Worm (Caenorhabditis elegans) whole organism, L4 larva: ENCODE results near the gene F35G2.5.

ENCODE experiments used
- F10B5.3 ChIP-seq: sonication (generic microtip); optimal IDR thresholded peaks from 2 replicates; lab custom pipeline; 2016; ENCODE audit warnings: mild to moderate bottlenecking, missing genetic modification characterization, missing compliant biosample characterization
- daf-12 ChIP-seq: fragments of 150-350 bp; optimal IDR thresholded peaks from 2 replicates; lab custom pipeline; 2014; ENCODE audit warnings: missing biosample characterization, missing genetic modification reagents, missing genetic modification characterization
- dmd-9 ChIP-seq: fragments of 200-800 bp; sonication (Bioruptor generic); IDR thresholded peaks from 2 replicates; pipeline ENCODE4 v1.3.6; 2022; ENCODE audit warnings: missing genetic modification reagents, missing genetic modification characterization, missing compliant biosample characterization
- nhr-237 ChIP-seq: sonication (generic microtip); optimal IDR thresholded peaks from 2 replicates; lab custom pipeline; 2017; ENCODE audit warnings: missing biosample characterization, missing genetic modification characterization
- nhr-77 ChIP-seq: fragments of 150-350 bp; optimal IDR thresholded peaks from 2 replicates; lab custom pipeline; 2014; ENCODE audit warnings: missing biosample characterization, missing genetic modification characterization
- skn-1 ChIP-seq: fragments of 150-350 bp; optimal IDR thresholded peaks from 2 replicates; lab custom pipeline; 2014; ENCODE audit warnings: missing biosample characterization, missing genetic modification characterization
- snpc-4 ChIP-seq: fragments of 150-350 bp; optimal IDR thresholded peaks from 2 replicates; lab custom pipeline; 2014; ENCODE audit warnings: missing biosample characterization, missing genetic modification characterization
- zfp-2 ChIP-seq: sonication (generic microtip); optimal IDR thresholded peaks from 2 replicates; lab custom pipeline; 2016; ENCODE audit warnings: mild to moderate bottlenecking, missing genetic modification characterization, missing compliant biosample characterization

DNA sequence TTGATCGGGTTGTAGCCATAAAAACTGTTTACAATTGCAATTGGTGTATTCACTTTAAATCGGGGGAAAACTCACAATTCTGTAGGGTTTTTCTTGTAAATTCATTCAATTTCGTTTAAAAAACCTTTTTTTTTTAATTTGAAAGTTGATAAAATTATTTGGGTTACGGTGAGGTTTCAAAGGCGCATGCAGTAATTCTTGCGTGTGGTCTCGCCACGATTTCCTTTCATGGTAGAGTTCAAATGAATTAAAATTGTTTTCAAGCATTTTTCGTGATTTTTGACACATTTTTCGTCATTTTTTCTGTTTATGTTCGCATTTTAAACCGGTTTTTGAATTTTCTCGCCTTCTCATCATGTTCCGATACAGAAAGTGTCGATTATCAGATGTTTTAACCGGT, 24.7 kb upstream of the F35G2.5 start:
- TF ChIP-seq daf-12 (tag; lab: Kevin White, UChicago) (no peak), F10B5.3 (tag; lab: Kevin White, UChicago) (no peak), skn-1 (tag; lab: Kevin White, UChicago) (no peak), zfp-2 (tag; lab: Kevin White, UChicago) (no peak), nhr-237 (tag; lab: Kevin White, UChicago) (no peak), snpc-4 (tag; lab: Kevin White, UChicago) (no peak), dmd-9 (GFP tag; lab: Robert Waterston, UW) (no peak), nhr-77 (tag; lab: Kevin White, UChicago) (no peak)
